Fruit fly (Drosophila melanogaster) whole organism, prepupa: ENCODE data around the gene CG14315.

ENCODE experiments used
- Blimp-1 ChIP-seq: fragments of 200-800 bp; sonication (Bioruptor generic); optimal IDR thresholded peaks from 3 replicates; lab custom pipeline; 2017; ENCODE audit warnings: missing biosample characterization, missing genetic modification characterization, mild to moderate bottlenecking, moderate library complexity, missing genetic modification reagents
- CG4318 ChIP-seq: fragments of 200-800 bp; sonication (Bioruptor generic); optimal IDR thresholded peaks from 3 replicates; lab custom pipeline; 2017; ENCODE audit warnings: missing biosample characterization, mild to moderate bottlenecking, missing genetic modification characterization
- CG6792 ChIP-seq: fragments of 200-800 bp; sonication (Bioruptor generic); optimal IDR thresholded peaks from 3 replicates; lab custom pipeline; 2016; ENCODE audit warnings: missing biosample characterization, missing genetic modification characterization
- CG9139 ChIP-seq: fragments of 200-800 bp; sonication (Bioruptor generic); optimal IDR thresholded peaks from 3 replicates; lab custom pipeline; 2017; ENCODE audit warnings: missing biosample characterization, mild to moderate bottlenecking, missing genetic modification characterization
- Hr4 ChIP-seq: fragments of 200-800 bp; sonication (Bioruptor generic); optimal IDR thresholded peaks from 3 replicates; lab custom pipeline; 2016; ENCODE audit warnings: missing biosample characterization, missing genetic modification characterization
- OdsH ChIP-seq: fragments of 200-800 bp; sonication (Bioruptor generic); optimal IDR thresholded peaks from 3 replicates; lab custom pipeline; 2016; ENCODE audit warnings: missing biosample characterization, missing genetic modification characterization
- fkh ChIP-seq: fragments of 200-800 bp; sonication (Bioruptor generic); optimal IDR thresholded peaks from 3 replicates; lab custom pipeline; 2017; ENCODE audit warnings: missing biosample characterization, mild to moderate bottlenecking, missing genetic modification characterization, moderate library complexity
- salr ChIP-seq, 2 experiments: fragments of 200-800 bp; sonication (Bioruptor generic); optimal IDR thresholded peaks; 3 replicates each; lab custom pipeline; 2016 to 2018; ENCODE audit warnings: missing biosample characterization in 2 of 2, missing genetic modification characterization in 2 of 2, mild to moderate bottlenecking in 1 of 2

- TF ChIP-seq CG9139: no peak
- TF ChIP-seq OdsH (GFP tag; lab: Kevin White, UChicago): no peak
- no peak for TF ChIP-seq fkh
- TF ChIP-seq salr (GFP tag; optimal IDR thresholded peaks at IDR 0.05; lab: Kevin White, UChicago): no peak
- TF ChIP-seq Blimp-1 (GFP tag; lab: Kevin White, UChicago): no peak
- TF ChIP-seq CG4318 (GFP tag; lab: Kevin White, UChicago): no peak
- no peak for TF ChIP-seq Hr4 (GFP tag; lab: Kevin White, UChicago)
- no peak for TF ChIP-seq CG6792
Observed at dm6 chr3R:18167173-18167415, 8.6 kb downstream of the CG14315 start, which contains the start of the genes CG7215 and Prx5.
